Fruit fly (Drosophila melanogaster): Measurements from ENCODE around the gene Trc8.

Trc8 gene

DNA sequence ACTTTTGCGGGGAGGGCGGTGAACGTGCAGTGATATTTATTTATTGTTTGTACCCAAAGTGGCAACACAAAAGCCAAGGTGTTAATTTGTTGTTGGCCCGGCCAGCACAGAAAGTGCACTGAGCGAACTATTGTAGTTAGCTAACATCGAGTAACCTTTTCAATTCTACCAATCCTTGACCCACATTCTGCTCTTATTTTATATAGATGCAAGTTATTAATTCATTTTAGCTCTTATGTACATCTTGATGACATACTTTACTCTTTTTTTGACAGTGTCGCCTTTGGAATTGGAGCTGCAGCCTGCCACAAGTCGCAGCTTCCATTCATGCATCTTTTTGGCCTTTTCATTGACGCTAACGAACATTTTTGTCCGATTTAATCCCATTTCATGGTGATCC is 34.8 kb upstream of the Trc8 start:
- TF ChIP-seq Drgx (GFP tag; IDR thresholded peaks at IDR 0.05) (peak; percentile 33; the same call in 1 of the 2 replicates), Sox100B (GFP tag; optimal IDR thresholded peaks at IDR 0.05) (no peak), nerfin-1 (tag; optimal IDR thresholded peaks at IDR 0.05) (no peak), ewg (GFP tag; optimal IDR thresholded peaks at IDR 0.05) (no peak), otp (GFP tag; IDR thresholded peaks at IDR 0.05) (0 out of 3 replicates have a peak, but pooled peaks have one; percentile 22), Tbp (GFP tag; optimal IDR thresholded peaks at IDR 0.05) (no peak), peb (GFP tag; IDR thresholded peaks at IDR 0.05) (no peak)

DNA sequence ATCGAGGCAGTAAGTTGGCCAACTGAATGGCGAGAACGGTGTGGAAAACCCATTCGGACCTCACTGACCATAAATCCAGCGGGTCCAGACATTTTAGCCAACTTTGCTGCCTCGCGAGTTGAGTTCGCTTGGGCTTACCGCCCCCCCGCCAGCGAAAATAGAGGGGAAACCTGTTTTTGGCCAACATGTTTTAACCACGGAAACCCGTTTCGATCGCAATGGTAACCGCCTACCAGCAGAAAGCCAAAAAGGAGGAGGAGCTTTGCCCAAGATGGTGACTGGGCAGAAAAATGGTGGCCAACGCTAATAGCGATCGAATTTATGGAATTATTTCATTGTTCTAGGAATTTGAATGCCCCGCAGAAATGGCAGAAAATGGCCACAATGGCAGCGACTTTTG is 23.0 kb upstream of the Trc8 start:
- no peak for TF ChIP-seq CG14965 (GFP tag; optimal IDR thresholded peaks at IDR 0.05; ENCODE audit: borderline replicate concordance)
- TF ChIP-seq Nf-YB (GFP tag; optimal IDR thresholded peaks at IDR 0.05), result peak; percentile 67
- TF ChIP-seq pita (GFP tag; optimal IDR thresholded peaks at IDR 0.05), result no peak
- peak; percentile 81 for TF ChIP-seq Nf-YC (tag; optimal IDR thresholded peaks at IDR 0.05)
- TF ChIP-seq Blimp-1 (GFP tag; optimal IDR thresholded peaks at IDR 0.05), result no peak
- TF ChIP-seq CG17568 (GFP tag; optimal IDR thresholded peaks at IDR 0.05), result no peak

DNA sequence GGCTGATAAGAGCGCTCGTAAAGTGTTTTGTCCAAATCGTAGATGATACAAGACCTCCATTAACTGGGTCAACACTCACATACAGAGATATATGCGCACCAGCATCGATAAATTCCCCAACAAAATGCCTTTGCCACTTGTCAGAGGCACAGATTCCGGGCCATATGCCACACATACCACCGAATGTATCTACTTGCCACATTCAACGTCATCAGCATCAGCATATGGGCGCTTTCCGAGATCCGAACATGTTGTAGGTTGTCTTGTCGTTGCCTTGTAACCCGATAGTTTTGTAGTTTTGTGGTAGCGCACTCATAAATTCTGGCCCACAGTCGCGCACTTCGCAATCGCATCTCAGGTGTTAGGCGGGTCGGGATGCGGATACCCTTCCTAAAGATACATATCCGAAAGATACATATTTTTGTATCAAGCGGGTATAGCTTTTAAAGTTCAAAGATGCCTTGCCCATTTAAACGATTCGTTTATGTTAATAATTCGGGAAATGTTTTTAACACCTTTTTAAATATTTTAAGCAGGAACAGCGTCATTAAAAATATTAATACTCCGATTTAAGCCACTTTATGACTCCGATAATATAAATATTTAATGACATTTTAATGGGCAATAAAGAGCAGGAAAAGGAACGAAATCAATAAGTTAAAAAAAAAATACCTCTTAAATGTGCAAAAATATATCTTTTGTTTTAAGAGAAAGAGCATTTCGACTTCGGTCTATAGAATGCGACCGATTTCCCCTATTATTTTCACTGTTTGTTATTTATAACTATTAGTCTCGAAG is 20.6 kb upstream of the Trc8 start:
- TF ChIP-seq D19A (tag; optimal IDR thresholded peaks at IDR 0.05), result peak; percentile 95
- TF ChIP-seq B-H2 (GFP tag; optimal IDR thresholded peaks at IDR 0.05), result no peak
- no peak for TF ChIP-seq disco-r (GFP tag; optimal IDR thresholded peaks at IDR 0.05)
- peak; percentile 38 for TF ChIP-seq cg (GFP tag; optimal IDR thresholded peaks at IDR 0.05)
- peak; percentile 96 for TF ChIP-seq twi (tag; optimal IDR thresholded peaks at IDR 0.05)
- TF ChIP-seq gt (GFP tag; IDR thresholded peaks at IDR 0.05), result no peak
- peak; percentile 47 for TF ChIP-seq CG18262 (tag; optimal IDR thresholded peaks at IDR 0.05)
- TF ChIP-seq amos (GFP tag; IDR thresholded peaks at IDR 0.05; ENCODE audit: partially characterized antibody), result no peak
- no peak for TF ChIP-seq nerfin-1 (tag; optimal IDR thresholded peaks at IDR 0.05)
- TF ChIP-seq dmrt99B (tag; optimal IDR thresholded peaks at IDR 0.05), result peak; percentile 46
- TF ChIP-seq Lhr (GFP tag; optimal IDR thresholded peaks at IDR 0.05), result no peak
- TF ChIP-seq CG5245 (GFP tag; optimal IDR thresholded peaks at IDR 0.05), result no peak
- peak in 1 of 3 experiments; percentile 20 for TF ChIP-seq lola (GFP tag; optimal IDR thresholded peaks at IDR 0.05)
- TF ChIP-seq row (GFP tag; IDR thresholded peaks at IDR 0.05), result peak; percentile 41; the same call in 2 of the 3 replicates
- TF ChIP-seq fd96Cb (tag; optimal IDR thresholded peaks at IDR 0.05), result peak; percentile 16
- TF ChIP-seq sd (tag; optimal IDR thresholded peaks at IDR 0.05), result peak; percentile 39
- no peak for TF ChIP-seq tin (GFP tag; optimal IDR thresholded peaks at IDR 0.05)
- TF ChIP-seq phol (tag; optimal IDR thresholded peaks at IDR 0.05), result peak; percentile 43
- TF ChIP-seq Blimp-1 (GFP tag; optimal IDR thresholded peaks at IDR 0.05), result peak; percentile 12
- TF ChIP-seq CG2129 (GFP tag; IDR thresholded peaks at IDR 0.05; ENCODE audit: partially characterized antibody), result no peak
- TF ChIP-seq gsb-n (tag; optimal IDR thresholded peaks at IDR 0.05), result peak; percentile 9
- TF ChIP-seq chm (GFP tag; IDR thresholded peaks at IDR 0.05), result 0 out of 2 replicates have a peak, but pooled peaks have one; percentile 19
- TF ChIP-seq CG2678 (tag; optimal IDR thresholded peaks at IDR 0.05), result no peak
- peak; percentile 10 for TF ChIP-seq Abd-B (GFP tag; optimal IDR thresholded peaks at IDR 0.05)
- no peak for TF ChIP-seq fu2 (GFP tag; optimal IDR thresholded peaks at IDR 0.05)
- TF ChIP-seq CoRest (tag; optimal IDR thresholded peaks at IDR 0.05), result peak; percentile 26
- peak; percentile 45; the same call in 1 of the 3 replicates for TF ChIP-seq CG17361 (GFP tag; IDR thresholded peaks at IDR 0.05)
- TF ChIP-seq Deaf1 (tag; optimal IDR thresholded peaks at IDR 0.05), result no peak
- TF ChIP-seq CG10959 (GFP tag; IDR thresholded peaks at IDR 0.05), result no peak
- no peak for TF ChIP-seq HLH3B (GFP tag; IDR thresholded peaks at IDR 0.05)
- TF ChIP-seq Eip74EF (GFP tag; optimal IDR thresholded peaks at IDR 0.05), result no peak
- peak; percentile 43 for TF ChIP-seq nmo (GFP tag; optimal IDR thresholded peaks at IDR 0.05)
- TF ChIP-seq CG14710 (tag; optimal IDR thresholded peaks at IDR 0.05), result peak; percentile 28
